Worm (Caenorhabditis elegans) whole organism, L4 larva: ENCODE results near the gene nonu-1.

Experiments used
- F49E8.2 ChIP-seq: sonication (generic microtip); optimal IDR thresholded peaks from 2 replicates; lab custom pipeline; 2016; ENCODE audit warnings: missing compliant biosample characterization, mild to moderate bottlenecking, missing genetic modification characterization, borderline replicate concordance
- Y105C5A.15 ChIP-seq: fragments of 200-800 bp; sonication (Bioruptor generic); IDR thresholded peaks from 2 replicates; pipeline ENCODE4 v1.3.6; 2022; ENCODE audit warnings: missing genetic modification characterization, missing compliant biosample characterization
- Y75B8A.6 ChIP-seq: fragments of 200-800 bp; sonication (Bioruptor generic); IDR thresholded peaks from 2 replicates; pipeline ENCODE4 v1.3.6; 2022; ENCODE audit warnings: missing genetic modification reagents, missing genetic modification characterization, missing compliant biosample characterization
- aha-1 ChIP-seq: fragments of 150-350 bp; peaks from one replicate; lab custom pipeline; 2014; ENCODE audit warnings: missing biosample characterization, missing genetic modification characterization
- aly-2 ChIP-seq: sonication (generic microtip); optimal IDR thresholded peaks from 2 replicates; lab custom pipeline; 2018; ENCODE audit warnings: missing biosample characterization, missing genetic modification characterization
- arid-1 ChIP-seq: fragments of 200-800 bp; sonication (Bioruptor generic); conservative IDR thresholded peaks from 2 replicates; pipeline ENCODE4 v1.3.6; 2022; ENCODE audit warnings: missing genetic modification reagents, missing genetic modification characterization, missing compliant biosample characterization
- ces-1 ChIP-seq: fragments of 150-350 bp; sonication (generic microtip); optimal IDR thresholded peaks from 4 replicates; lab custom pipeline; 2014; ENCODE audit warnings: missing biosample characterization, missing genetic modification reagents, missing genetic modification characterization
- daf-16 ChIP-seq, 3 experiments: sonication (generic microtip); optimal IDR thresholded peaks; 2 replicates each; lab custom pipeline; 2016 to 2017; ENCODE audit warnings: missing genetic modification characterization in 3 of 3, missing genetic modification reagents in 3 of 3, mild to moderate bottlenecking in 2 of 3, missing compliant biosample characterization in 2 of 3, missing biosample characterization in 1 of 3, moderate library complexity in 1 of 3
- dmd-6 ChIP-seq: fragments of 200-800 bp; sonication (Bioruptor generic); IDR thresholded peaks from 2 replicates; pipeline ENCODE4 v1.3.6; 2022; ENCODE audit warnings: missing genetic modification reagents, missing genetic modification characterization, missing compliant biosample characterization
- egl-27 ChIP-seq: sonication (generic microtip); optimal IDR thresholded peaks from 3 replicates; lab custom pipeline; 2017; ENCODE audit warnings: missing biosample characterization, missing genetic modification reagents, missing genetic modification characterization
- egl-43 ChIP-seq: fragments of 200-800 bp; sonication (Bioruptor generic); IDR thresholded peaks from 2 replicates; pipeline ENCODE4 v1.3.6; 2022; ENCODE audit warnings: missing genetic modification reagents, missing genetic modification characterization, missing compliant biosample characterization
- hlh-11 ChIP-seq: fragments of 200-800 bp; sonication (Bioruptor generic); optimal IDR thresholded peaks from 2 replicates; lab custom pipeline; 2018; ENCODE audit warnings: mild to moderate bottlenecking, missing genetic modification characterization, missing compliant biosample characterization
- hlh-30 ChIP-seq: sonication (generic microtip); optimal IDR thresholded peaks from 2 replicates; lab custom pipeline; 2017; ENCODE audit warnings: antibody characterized with exemption, mild to moderate bottlenecking, missing genetic modification characterization, missing compliant biosample characterization; ENCODE audit not compliant: insufficient read depth
- hmg-1.1 ChIP-seq: fragments of 200-800 bp; sonication (Bioruptor generic); IDR thresholded peaks from 2 replicates; pipeline ENCODE4 v1.3.6; 2022; ENCODE audit warnings: missing genetic modification reagents, missing genetic modification characterization, missing compliant biosample characterization
- lin-13 ChIP-seq: fragments of 150-350 bp; optimal IDR thresholded peaks from 2 replicates; lab custom pipeline; 2014; ENCODE audit warnings: missing biosample characterization, missing genetic modification reagents, missing genetic modification characterization
- lin-38 ChIP-seq: fragments of 200-800 bp; sonication (Bioruptor generic); IDR thresholded peaks from 2 replicates; pipeline ENCODE4 v1.3.6; 2022; ENCODE audit warnings: missing genetic modification reagents, missing genetic modification characterization, missing compliant biosample characterization
- lin-39 ChIP-seq: fragments of 150-350 bp; optimal IDR thresholded peaks from 2 replicates; lab custom pipeline; 2014; ENCODE audit warnings: missing biosample characterization, missing genetic modification reagents, missing genetic modification characterization
- mes-2 ChIP-seq: sonication (generic microtip); optimal IDR thresholded peaks from 2 replicates; lab custom pipeline; 2016; ENCODE audit warnings: missing genotype, mild to moderate bottlenecking, missing genetic modification characterization, missing compliant biosample characterization; ENCODE audit not compliant: poor library complexity, severe bottlenecking
- nhr-237 ChIP-seq: sonication (generic microtip); optimal IDR thresholded peaks from 2 replicates; lab custom pipeline; 2017; ENCODE audit warnings: missing biosample characterization, missing genetic modification characterization
- nhr-25 ChIP-seq: sonication (generic microtip); optimal IDR thresholded peaks from 2 replicates; lab custom pipeline; 2017; ENCODE audit warnings: missing genetic modification characterization, mild to moderate bottlenecking, missing compliant biosample characterization, antibody characterized with exemption, moderate library complexity, borderline replicate concordance; ENCODE audit not compliant: insufficient read depth
- nhr-77 ChIP-seq: fragments of 150-350 bp; optimal IDR thresholded peaks from 2 replicates; lab custom pipeline; 2014; ENCODE audit warnings: missing biosample characterization, missing genetic modification characterization
- pqm-1 ChIP-seq: sonication (generic microtip); optimal IDR thresholded peaks from 2 replicates; lab custom pipeline; 2017; ENCODE audit warnings: missing biosample characterization, missing genetic modification characterization
- rbr-2 ChIP-seq: sonication (generic microtip); optimal IDR thresholded peaks from 2 replicates; lab custom pipeline; 2016; ENCODE audit warnings: missing genotype, missing genetic modification characterization, missing compliant biosample characterization
- snpc-1.2 ChIP-seq: fragments of 200-800 bp; sonication (Bioruptor generic); IDR thresholded peaks from 2 replicates; pipeline ENCODE4 v1.3.6; 2022; ENCODE audit warnings: missing genetic modification reagents, missing genetic modification characterization, missing compliant biosample characterization
- snpc-4 ChIP-seq: fragments of 150-350 bp; optimal IDR thresholded peaks from 2 replicates; lab custom pipeline; 2014; ENCODE audit warnings: missing biosample characterization, missing genetic modification characterization
- unc-130 ChIP-seq: sonication (generic microtip); optimal IDR thresholded peaks from 2 replicates; lab custom pipeline; 2016; ENCODE audit warnings: missing genetic modification reagents, missing genetic modification characterization, missing compliant biosample characterization
- unc-62 ChIP-seq, 3 experiments: fragments of 150-350 bp in 1 of 3; sonication (generic microtip); optimal IDR thresholded peaks in 2 of 3; peaks in 1 of 3; 1 replicate in 1 of 3; 2 replicates in 2 of 3; lab custom pipeline; 2014 to 2017; ENCODE audit warnings: missing biosample characterization in 3 of 3, missing genetic modification characterization in 3 of 3, missing genetic modification reagents in 3 of 3, missing genotype in 1 of 3
- zip-11 ChIP-seq: fragments of 200-800 bp; sonication (Bioruptor generic); IDR thresholded peaks from 2 replicates; pipeline ENCODE4 v1.3.6; 2022; ENCODE audit warnings: missing genetic modification characterization, missing compliant biosample characterization
- zip-2 ChIP-seq: fragments of 150-350 bp; optimal IDR thresholded peaks from 2 replicates; lab custom pipeline; 2014; ENCODE audit warnings: missing biosample characterization, missing genetic modification characterization

nonu-1 gene

DNA sequence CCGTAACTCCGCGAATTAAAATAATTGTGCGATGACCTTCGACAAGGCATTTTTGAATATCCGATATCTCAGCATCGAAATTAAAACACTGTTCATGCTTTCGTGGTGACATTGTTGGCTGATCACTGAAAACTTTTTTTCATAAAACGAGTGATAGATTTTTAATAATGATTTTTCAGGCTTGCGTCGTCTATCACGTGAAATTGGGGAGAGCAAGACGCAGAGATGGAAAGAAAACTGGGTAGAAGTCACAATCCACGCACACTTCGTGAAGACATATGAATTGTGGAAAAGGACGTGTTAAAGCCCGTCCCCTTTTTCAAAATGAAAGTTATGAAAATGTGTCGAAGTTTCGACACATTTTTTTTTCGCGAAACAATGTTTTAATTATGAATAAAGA is at the start of gene nonu-1:
nonu-1 (minus strand) TSS at position 169 of the 400 bp plus-strand sequence.
- TF ChIP-seq dmd-6 (GFP tag; lab: Robert Waterston, UW) (peak; percentile 11; the same call in 1 of the 2 replicates), egl-27 (tag; lab: Kevin White, UChicago) (no peak), rbr-2 (tag; lab: Kevin White, UChicago) (no peak), F49E8.2 (tag; lab: Kevin White, UChicago) (no peak), Y75B8A.6 (no peak), egl-43 (GFP tag; lab: Robert Waterston, UW) (no peak), aly-2 (tag; lab: Kevin White, UChicago) (no peak), nhr-237 (tag; lab: Kevin White, UChicago) (no peak), nhr-77 (tag; lab: Kevin White, UChicago) (no peak), lin-39 (tag; lab: Kevin White, UChicago) (no peak), hlh-30 (peak; percentile 86), Y105C5A.15 (GFP tag; lab: Robert Waterston, UW) (no peak), aha-1 (tag; lab: Kevin White, UChicago) (peak; percentile 64), mes-2 (tag; lab: Kevin White, UChicago) (no peak), snpc-4 (no peak), ces-1 (GFP tag; lab: Kevin White, UChicago) (no peak), lin-13 (GFP tag; lab: Kevin White, UChicago) (no peak)

DNA sequence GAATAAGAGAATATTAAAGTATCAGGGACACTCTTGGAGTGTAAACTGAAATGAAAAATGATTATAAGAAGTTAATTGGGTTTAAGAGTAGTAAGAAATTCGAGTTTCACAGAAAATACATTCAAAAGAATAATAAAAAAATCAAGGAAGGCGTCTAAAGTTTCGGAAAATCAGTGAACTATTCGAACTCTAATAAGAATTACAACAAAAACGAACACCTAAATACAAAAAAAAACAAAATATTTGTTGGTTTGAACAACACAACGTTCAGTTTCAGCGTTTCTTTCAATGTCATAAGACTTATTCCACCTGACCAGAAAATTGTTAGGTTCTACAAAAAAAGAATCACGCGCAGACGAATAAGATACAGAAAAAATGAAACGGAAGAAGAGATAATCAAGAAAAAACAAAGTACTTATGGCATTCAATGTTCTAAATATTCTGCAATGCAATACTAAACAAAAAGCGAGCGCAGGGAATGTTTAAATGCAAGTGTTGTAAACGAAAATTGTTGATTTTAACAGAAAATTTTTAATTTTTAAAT is 49.4 kb upstream of the nonu-1 start, which contains the start of gene nhl-2:
nhl-2 (minus strand) TSS at position 51 of the 544 bp plus-strand sequence.
- TF ChIP-seq dmd-6 (GFP tag; lab: Robert Waterston, UW) (peak; percentile 5; the same call in 1 of the 2 replicates), hlh-30 (peak; percentile 76), pqm-1 (tag; lab: Kevin White, UChicago) (no peak), zip-11 (GFP tag; lab: Robert Waterston, UW) (no peak), aha-1 (tag; lab: Kevin White, UChicago) (peak; percentile 50)

DNA sequence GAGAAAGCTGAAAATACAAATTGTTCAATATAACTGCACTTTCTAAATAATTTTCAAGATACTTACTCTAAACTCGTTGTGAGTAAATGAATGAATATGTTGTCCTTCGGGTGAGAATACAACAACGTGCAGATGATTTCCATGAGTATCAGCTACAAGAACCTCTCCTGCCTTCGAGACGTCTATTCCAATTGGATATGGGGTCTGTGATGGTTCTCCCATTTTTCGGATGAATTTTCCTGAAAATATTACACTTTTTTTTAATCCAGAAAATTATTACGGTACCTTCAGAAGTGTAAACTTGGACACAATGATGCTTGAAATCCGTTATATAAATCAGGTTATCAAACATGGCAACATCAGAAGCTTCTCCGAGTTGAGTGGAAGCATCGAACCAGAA is 45.6 kb upstream of the nonu-1 start:
- peak in 1 of 2 experiments; percentile 91 for TF ChIP-seq unc-62 (GFP tag; optimal IDR thresholded peaks at IDR 0.05 in 1 of 2; lab: Kevin White, UChicago)
- TF ChIP-seq unc-62 (tag; optimal IDR thresholded peaks at IDR 0.05; lab: Kevin White, UChicago) = no peak
- no peak for TF ChIP-seq snpc-1.2 (GFP tag; lab: Robert Waterston, UW)

DNA sequence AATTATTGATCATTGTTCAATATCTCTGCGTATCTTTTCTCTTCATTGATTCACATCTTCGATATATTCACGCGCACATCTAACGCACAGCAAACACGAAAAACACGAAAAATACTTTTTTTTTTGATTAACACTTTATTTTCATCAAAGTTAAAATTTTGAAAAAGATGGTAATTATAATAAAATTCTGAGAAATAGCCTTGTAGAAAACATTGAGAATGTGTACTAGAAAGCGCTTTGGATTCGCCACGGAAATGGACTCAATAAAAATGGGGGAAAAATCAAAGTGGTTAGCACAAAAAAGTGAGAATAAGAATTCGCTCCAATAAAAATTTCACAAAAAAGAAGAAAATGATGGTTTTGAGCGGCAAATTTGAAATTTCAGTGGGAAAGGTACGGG is 43.8 kb upstream of the nonu-1 start, which contains the start of gene F26F4.6:
F26F4.6 (minus strand) TSS at position 101 of the 400 bp plus-strand sequence.
- TF ChIP-seq Y105C5A.15 (GFP tag; lab: Robert Waterston, UW) (no peak), hlh-11 (tag; lab: Kevin White, UChicago) (no peak), aly-2 (tag; lab: Kevin White, UChicago) (no peak), nhr-77 (tag; lab: Kevin White, UChicago) (no peak), lin-38 (GFP tag; lab: Robert Waterston, UW) (no peak), daf-16 (GFP tag; optimal IDR thresholded peaks at IDR 0.05; lab: Kevin White, UChicago) (no peak), daf-16 (tag; optimal IDR thresholded peaks at IDR 0.05; lab: Kevin White, UChicago) (no peak), arid-1 (GFP tag; lab: Robert Waterston, UW) (no peak), unc-130 (GFP tag; lab: Kevin White, UChicago) (no peak), zip-2 (tag; lab: Kevin White, UChicago) (no peak), nhr-25 (tag; lab: Kevin White, UChicago) (no peak)
- TF ChIP-seq, all 104 proteins: peak for 0

DNA sequence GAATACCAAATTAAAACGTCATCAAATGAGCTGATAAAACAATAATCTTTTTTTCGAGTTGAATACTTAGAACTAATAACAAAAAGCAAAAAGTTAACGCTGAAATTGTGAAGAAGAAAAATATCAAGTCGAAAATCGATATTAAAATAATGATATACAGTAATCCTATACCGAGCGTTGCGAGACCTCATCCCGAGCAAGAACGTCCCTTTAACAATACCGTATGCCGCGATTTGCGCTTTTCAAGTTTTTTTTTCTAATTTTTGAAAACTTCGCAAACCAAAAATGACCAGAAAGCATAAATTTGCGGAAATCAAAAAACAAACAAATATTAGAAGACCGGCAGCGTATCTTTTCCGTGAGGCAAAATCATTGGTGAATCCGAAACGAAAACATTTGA is 41.3 kb upstream of the nonu-1 start, which contains the start of gene F26F4.5:
F26F4.5 (minus strand) TSS at position 256 of the 400 bp plus-strand sequence.
- TF ChIP-seq hmg-1.1 (GFP tag; lab: Robert Waterston, UW) (no peak), lin-38 (GFP tag; lab: Robert Waterston, UW) (peak; percentile 45; the same call in 1 of the 2 replicates), aha-1 (tag; lab: Kevin White, UChicago) (peak; percentile 70)
- TF ChIP-seq, all 104 proteins: peak for 2
